Fruit fly (Drosophila melanogaster) ovary, adult (tissue): ENCODE data around the gene dpp.

Experiments
- CG17801 ChIP-seq: fragments of 200-800 bp; optimal IDR thresholded peaks from 2 replicates; lab custom pipeline; 2019; ENCODE audit warnings: missing biosample characterization, mild to moderate bottlenecking, missing genetic modification characterization, moderate library complexity; ENCODE audit not compliant: partially characterized antibody

Gene dpp

DNA sequence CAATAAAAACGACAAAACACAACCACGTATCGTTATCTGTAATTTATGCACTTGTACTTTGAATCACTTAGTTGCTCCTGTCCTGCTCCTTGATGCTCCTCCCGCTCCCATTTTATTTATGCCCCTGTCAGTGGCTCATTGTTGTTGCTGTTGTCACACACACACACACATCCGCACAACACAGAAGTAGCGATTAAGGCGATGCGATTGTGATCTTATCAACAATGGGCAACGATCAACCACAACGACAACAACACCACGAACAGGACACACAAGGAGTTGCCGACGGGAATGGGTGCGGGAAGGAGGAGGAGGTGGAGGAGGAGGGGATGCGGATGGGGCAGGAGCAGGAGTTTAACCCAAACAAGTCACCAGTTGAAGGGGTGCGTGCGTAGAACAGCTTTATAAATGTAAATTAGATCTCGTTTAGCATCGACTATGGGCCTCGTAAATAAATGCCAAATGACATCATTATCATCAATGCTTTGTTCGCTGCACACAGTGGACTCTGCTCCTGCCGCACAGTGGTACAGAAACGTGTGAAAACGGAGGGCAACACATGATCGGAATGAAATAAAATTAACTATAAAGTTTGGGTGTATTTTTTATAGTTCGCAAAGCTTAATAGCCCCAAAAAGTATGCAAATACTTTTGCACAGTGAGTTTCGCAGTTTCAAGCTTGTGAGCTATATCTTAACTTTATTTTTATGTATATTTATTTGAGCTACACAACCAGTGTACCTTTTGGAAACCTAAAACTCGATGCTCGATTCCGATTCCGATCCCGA lies 55.7 kb downstream of the dpp start:
- no peak for TF ChIP-seq CG17801 (GFP tag; lab: Kevin White, UChicago)

DNA sequence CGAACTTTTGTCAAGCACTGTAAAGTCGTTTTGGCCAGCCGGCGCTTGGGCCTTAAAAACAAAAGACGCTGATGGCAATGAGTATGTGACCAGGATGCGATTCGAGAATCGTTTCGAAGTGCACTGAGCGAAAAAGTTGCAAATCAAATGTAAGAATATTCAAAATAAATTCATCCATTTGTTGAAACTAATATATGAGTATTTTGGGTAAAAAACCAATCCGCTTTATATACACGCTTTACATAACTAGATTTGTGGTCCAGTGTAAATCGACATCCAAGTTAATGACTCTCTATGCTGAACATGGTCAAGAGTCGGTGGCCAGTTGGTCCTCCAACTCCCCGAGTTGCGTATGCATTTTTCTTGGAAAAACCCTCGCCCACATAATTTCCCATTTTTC lies 57.1 kb downstream of the dpp start:
- no peak for TF ChIP-seq CG17801 (GFP tag; lab: Kevin White, UChicago)

DNA sequence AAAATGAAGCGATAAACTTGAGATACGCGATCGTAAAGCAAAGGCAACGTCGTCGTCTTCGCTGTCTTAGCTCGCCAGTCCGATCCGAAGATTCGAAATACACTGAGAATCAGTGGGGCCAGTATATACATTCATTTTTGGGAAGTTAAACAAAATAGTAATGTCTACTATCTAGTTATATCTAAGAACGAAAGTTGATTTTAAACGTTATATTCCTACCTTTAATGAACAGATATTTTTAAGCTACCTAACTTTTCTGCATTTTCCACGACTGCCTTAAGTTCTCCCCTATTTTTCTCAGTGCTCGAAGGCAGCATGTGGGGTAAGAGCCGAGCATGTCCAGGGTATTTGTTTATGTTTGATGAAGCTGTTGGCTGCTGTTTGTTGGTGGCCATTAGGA lies 58.7 kb downstream of the dpp start:
- TF ChIP-seq CG17801 (GFP tag; lab: Kevin White, UChicago) = no peak

DNA sequence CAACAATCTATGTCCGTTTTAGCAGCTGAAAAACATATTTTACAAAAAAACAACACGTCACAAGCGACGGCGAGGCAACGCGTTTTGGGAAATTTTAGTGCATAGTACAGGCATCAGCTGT lies 64.3 kb downstream of the dpp start, which contains the start of gene Slh:
TSS of gene Slh (minus strand) at position 101 of the 121 bp plus-strand sequence.
- TF ChIP-seq CG17801 (GFP tag; lab: Kevin White, UChicago) = no peak

DNA sequence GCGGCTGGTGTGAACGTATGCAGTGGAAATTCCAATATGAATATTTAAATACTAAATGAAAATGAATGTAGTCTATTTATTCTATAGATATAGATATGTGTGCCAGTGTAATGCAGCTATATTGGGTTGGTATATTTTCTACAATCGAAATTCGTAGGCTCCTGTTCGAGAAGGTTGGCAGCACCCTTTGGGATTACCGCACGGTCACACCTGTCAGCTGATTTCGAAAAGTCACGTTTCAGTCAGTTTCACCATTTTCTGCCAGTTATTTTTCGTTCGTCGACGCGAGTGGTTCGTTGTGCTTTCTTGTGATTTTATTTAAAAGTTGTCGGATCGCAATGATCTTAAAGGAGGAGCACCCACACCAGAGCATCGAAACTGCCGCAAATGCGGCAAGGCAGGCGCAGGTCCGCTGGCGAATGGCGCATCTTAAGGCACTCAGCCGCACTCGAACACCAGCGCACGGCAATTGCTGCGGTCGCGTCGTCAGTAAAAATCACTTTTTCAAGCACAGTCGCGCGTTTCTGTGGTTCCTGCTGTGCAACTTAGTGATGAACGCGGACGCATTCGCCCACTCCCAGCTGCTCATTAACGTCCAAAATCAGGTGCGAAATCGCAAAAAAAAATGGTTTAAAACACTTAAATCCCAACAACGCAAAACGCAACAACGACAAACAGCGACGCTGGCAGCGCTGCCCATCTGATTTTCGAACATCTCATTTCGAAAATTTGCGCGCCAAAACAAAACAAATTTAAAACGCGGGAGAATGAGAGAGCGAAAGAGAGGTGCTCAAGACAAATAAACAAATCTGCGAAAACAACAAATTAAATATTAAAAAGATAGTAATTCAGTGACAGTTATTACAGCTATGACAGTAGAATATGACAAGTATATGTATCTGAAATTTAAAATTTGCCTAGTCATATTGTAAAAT lies 64.8 kb downstream of the dpp start, which contains the start of gene oaf:
TSS of gene oaf (plus strand) at position 264 of the 935 bp plus-strand sequence.
- peak; percentile 74 for TF ChIP-seq CG17801 (GFP tag; lab: Kevin White, UChicago)

DNA sequence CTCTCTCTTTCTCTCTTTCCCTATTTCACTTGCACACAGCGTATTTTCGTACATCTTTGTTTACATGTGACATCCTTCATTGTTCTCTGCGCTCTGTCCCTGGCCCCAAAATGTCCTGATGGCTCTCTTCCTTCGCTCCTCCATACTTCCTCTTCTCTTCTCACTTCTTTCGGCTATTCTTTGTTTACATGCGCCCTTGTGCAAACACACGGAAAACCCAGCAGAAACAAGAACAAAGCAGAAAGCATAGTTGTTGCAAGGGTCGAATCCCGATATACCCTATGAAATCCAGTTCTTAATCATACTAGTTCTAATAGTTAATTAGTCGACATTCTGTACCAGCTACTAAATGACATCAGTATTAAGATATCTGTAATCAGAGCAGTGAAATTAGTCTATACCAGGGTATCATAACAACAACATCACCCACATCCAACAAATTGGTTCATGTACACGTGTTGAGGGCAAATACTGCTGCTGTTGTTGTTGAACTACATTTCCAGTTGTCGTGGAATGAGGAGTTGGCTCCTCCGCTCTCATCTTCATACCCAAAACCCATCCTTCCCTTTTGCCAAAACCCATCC lies 66.4 kb downstream of the dpp start:
- TF ChIP-seq CG17801 (GFP tag; lab: Kevin White, UChicago) = no peak

DNA sequence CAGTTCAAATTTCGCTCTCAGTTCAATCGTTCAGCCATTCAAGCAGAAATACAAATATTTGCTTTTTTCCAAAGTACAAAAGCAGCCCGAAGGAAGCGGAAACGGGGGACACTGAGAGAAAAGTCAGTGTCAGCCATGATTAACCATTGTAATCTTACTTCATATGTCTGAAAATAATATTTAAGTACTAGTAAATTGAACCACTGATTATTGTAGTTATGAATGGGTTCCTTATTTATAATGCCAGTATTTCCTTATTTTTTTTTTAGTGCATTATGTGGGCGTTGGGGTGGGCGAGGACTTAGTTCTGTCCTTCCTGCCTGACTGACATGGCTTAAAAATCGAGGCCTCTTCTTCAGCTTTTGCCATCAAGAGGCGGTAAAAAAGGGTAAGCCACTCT lies 73.7 kb downstream of the dpp start:
- TF ChIP-seq CG17801 (GFP tag; lab: Kevin White, UChicago) = no peak
